Worm (Caenorhabditis elegans) whole organism, mixed stage, embryonic: ENCODE measurements around the gene R09B5.11.

Experiments used
- bed-3 ChIP-seq: fragments of 200-800 bp; sonication (Bioruptor generic); optimal IDR thresholded peaks from 3 replicates; lab custom pipeline; 2018; ENCODE audit warnings: mild to moderate bottlenecking, missing genetic modification characterization, moderate library complexity, missing compliant biosample characterization
- blmp-1 ChIP-seq: fragments of 150-350 bp; optimal IDR thresholded peaks from 2 replicates; lab custom pipeline; 2014; ENCODE audit warnings: missing biosample characterization, missing genetic modification characterization
- ceh-83 ChIP-seq: fragments of 200-800 bp; sonication (Bioruptor generic); optimal IDR thresholded peaks from 2 replicates; lab custom pipeline; 2018; ENCODE audit warnings: mild to moderate bottlenecking, missing genetic modification characterization, missing compliant biosample characterization
- flh-1 ChIP-seq: fragments of 200-800 bp; sonication (Bioruptor generic); optimal IDR thresholded peaks from 2 replicates; lab custom pipeline; 2018; ENCODE audit warnings: mild to moderate bottlenecking, missing genetic modification characterization, moderate library complexity, missing compliant biosample characterization
- nhr-12 ChIP-seq: fragments of 150-350 bp; optimal IDR thresholded peaks from 2 replicates; lab custom pipeline; 2014; ENCODE audit warnings: missing biosample characterization, missing genetic modification characterization
- nhr-28 ChIP-seq: fragments of 150-350 bp; optimal IDR thresholded peaks from 2 replicates; lab custom pipeline; 2014; ENCODE audit warnings: missing biosample characterization, missing genetic modification characterization
- nhr-76 ChIP-seq: sonication (generic microtip); optimal IDR thresholded peaks from 2 replicates; lab custom pipeline; 2017; ENCODE audit warnings: missing biosample characterization, missing genetic modification characterization
- sem-2 ChIP-seq: fragments of 200-800 bp; sonication (Bioruptor generic); optimal IDR thresholded peaks from 2 replicates; lab custom pipeline; 2018; ENCODE audit warnings: mild to moderate bottlenecking, missing genetic modification characterization, missing compliant biosample characterization
- snpc-4 ChIP-seq: fragments of 150-350 bp; optimal IDR thresholded peaks from 2 replicates; lab custom pipeline; 2014; ENCODE audit warnings: missing biosample characterization, missing genetic modification characterization
- tbx-8 ChIP-seq: fragments of 200-800 bp; sonication (Bioruptor generic); optimal IDR thresholded peaks from 2 replicates; lab custom pipeline; 2018; ENCODE audit warnings: mild to moderate bottlenecking, missing genetic modification characterization, moderate library complexity, missing compliant biosample characterization
- unc-39 ChIP-seq: fragments of 150-350 bp; optimal IDR thresholded peaks from 2 replicates; lab custom pipeline; 2014; ENCODE audit warnings: missing biosample characterization, missing genetic modification characterization
- unc-62 ChIP-seq: fragments of 150-350 bp; optimal IDR thresholded peaks from 2 replicates; lab custom pipeline; 2014; ENCODE audit warnings: missing biosample characterization, missing genetic modification reagents, missing genetic modification characterization
- ztf-11 ChIP-seq: fragments of 150-350 bp; optimal IDR thresholded peaks from 2 replicates; lab custom pipeline; 2014; ENCODE audit warnings: missing biosample characterization, missing genetic modification characterization

- TF ChIP-seq ztf-11 (no peak), snpc-4 (tag; lab: Kevin White, UChicago) (no peak), blmp-1 (tag; lab: Kevin White, UChicago) (no peak), nhr-76 (tag; lab: Kevin White, UChicago) (no peak), unc-62 (GFP tag; lab: Kevin White, UChicago) (no peak), bed-3 (GFP tag; lab: Kevin White, UChicago) (no peak), unc-39 (no peak), nhr-12 (no peak), nhr-28 (no peak), tbx-8 (GFP tag; lab: Kevin White, UChicago) (no peak), ceh-83 (GFP tag; lab: Kevin White, UChicago) (no peak), flh-1 (GFP tag; lab: Kevin White, UChicago) (no peak), sem-2 (GFP tag; lab: Kevin White, UChicago) (no peak)
Measured at ce11 chrV:1438205-1438604, 800 bp upstream of the R09B5.11 start.
